Worm (Caenorhabditis elegans) whole organism, young adult: Measurements from ENCODE around the gene skih-2.

ENCODE experiments used
- C06A6.2 ChIP-seq: fragments of 200-800 bp; sonication (Bioruptor generic); conservative IDR thresholded peaks from 2 replicates; pipeline ENCODE4 v1.3.6; 2022; ENCODE audit warnings: missing genetic modification characterization, missing compliant biosample characterization
- C17E4.6 ChIP-seq: fragments of 200-800 bp; sonication (Bioruptor generic); IDR thresholded peaks from 2 replicates; pipeline ENCODE4 v1.3.6; 2022; ENCODE audit warnings: missing genetic modification reagents, missing genetic modification characterization, missing compliant biosample characterization
- F33H1.4 ChIP-seq: fragments of 200-800 bp; sonication (Bioruptor generic); IDR thresholded peaks from 2 replicates; pipeline ENCODE4 v1.3.6; 2022; ENCODE audit warnings: missing genetic modification reagents, missing genetic modification characterization, missing compliant biosample characterization
- F57C9.4 ChIP-seq: sonication (generic microtip); optimal IDR thresholded peaks from 2 replicates; lab custom pipeline; 2017; ENCODE audit warnings: mild to moderate bottlenecking, missing genetic modification characterization, missing compliant biosample characterization
- K12H6.12 ChIP-seq: fragments of 200-800 bp; sonication (Bioruptor generic); optimal IDR thresholded peaks from 2 replicates; lab custom pipeline; 2018; ENCODE audit warnings: mild to moderate bottlenecking, missing genetic modification characterization, missing compliant biosample characterization
- T26A5.8 ChIP-seq: sonication (generic microtip); optimal IDR thresholded peaks from 2 replicates; lab custom pipeline; 2016; ENCODE audit warnings: missing genetic modification characterization, missing compliant biosample characterization
- Y79H2A.3 ChIP-seq: fragments of 200-800 bp; sonication (Bioruptor generic); conservative IDR thresholded peaks from 2 replicates; pipeline ENCODE4 v1.3.6; 2022; ENCODE audit warnings: missing genetic modification reagents, missing genetic modification characterization, missing compliant biosample characterization
- Y95B8A.8 ChIP-seq: fragments of 200-800 bp; sonication (Bioruptor generic); IDR thresholded peaks from 2 replicates; pipeline ENCODE4 v1.3.6; 2022; ENCODE audit warnings: missing genetic modification reagents, missing genetic modification characterization, missing compliant biosample characterization
- akir-1 ChIP-seq: fragments of 200-800 bp; sonication (Bioruptor generic); optimal IDR thresholded peaks from 2 replicates; lab custom pipeline; 2018; ENCODE audit warnings: mild to moderate bottlenecking, missing genetic modification characterization, moderate library complexity, missing compliant biosample characterization
- attf-3 ChIP-seq: fragments of 200-800 bp; sonication (Bioruptor generic); conservative IDR thresholded peaks from 2 replicates; pipeline ENCODE4 v1.3.6; 2022; ENCODE audit warnings: missing genetic modification reagents, missing genetic modification characterization, missing compliant biosample characterization
- attf-5 ChIP-seq: fragments of 200-800 bp; sonication (Bioruptor generic); optimal IDR thresholded peaks from 2 replicates; lab custom pipeline; 2018; ENCODE audit warnings: mild to moderate bottlenecking, missing genetic modification characterization, missing compliant biosample characterization
- bed-2 ChIP-seq: fragments of 200-800 bp; sonication (Bioruptor generic); IDR thresholded peaks from 2 replicates; pipeline ENCODE4 v1.3.6; 2022; ENCODE audit warnings: missing genetic modification reagents, missing genetic modification characterization, missing compliant biosample characterization
- cebp-1 ChIP-seq, 2 experiments: fragments of 200-800 bp in 1 of 2; sonication (Bioruptor generic) in 1 of 2; sonication (generic microtip) in 1 of 2; IDR thresholded peaks in 1 of 2; optimal IDR thresholded peaks in 1 of 2; 2 replicates each; pipeline versions ENCODE4 v1.3.6 to Lab custom; 2017 to 2022; ENCODE audit warnings: missing compliant biosample characterization in 2 of 2, missing genetic modification characterization in 2 of 2, mild to moderate bottlenecking in 1 of 2, missing genetic modification reagents in 1 of 2, moderate library complexity in 1 of 2
- ceh-100 ChIP-seq: fragments of 200-800 bp; sonication (Bioruptor generic); IDR thresholded peaks from 2 replicates; pipeline ENCODE4 v1.3.6; 2022; ENCODE audit warnings: missing genetic modification reagents, missing genetic modification characterization, missing compliant biosample characterization
- ceh-27 ChIP-seq: fragments of 200-800 bp; sonication (Bioruptor generic); optimal IDR thresholded peaks from 2 replicates; lab custom pipeline; 2018; ENCODE audit warnings: mild to moderate bottlenecking, missing genetic modification characterization, moderate library complexity, missing compliant biosample characterization
- ceh-40 ChIP-seq: fragments of 200-800 bp; sonication (Bioruptor generic); IDR thresholded peaks from 2 replicates; pipeline ENCODE4 v1.3.6; 2022; ENCODE audit warnings: missing genetic modification characterization, missing compliant biosample characterization
- ceh-79 ChIP-seq: sonication (generic microtip); optimal IDR thresholded peaks from 2 replicates; lab custom pipeline; 2017; ENCODE audit warnings: mild to moderate bottlenecking, missing genetic modification characterization, missing compliant biosample characterization
- ceh-91 ChIP-seq: fragments of 200-800 bp; sonication (Bioruptor generic); IDR thresholded peaks from 2 replicates; pipeline ENCODE4 v1.3.6; 2022; ENCODE audit warnings: missing genetic modification reagents, missing genetic modification characterization, missing compliant biosample characterization
- dpff-1 ChIP-seq: sonication (generic microtip); optimal IDR thresholded peaks from 2 replicates; lab custom pipeline; 2017; ENCODE audit warnings: mild to moderate bottlenecking, missing genetic modification characterization, missing compliant biosample characterization
- egl-18 ChIP-seq: fragments of 200-800 bp; sonication (Bioruptor generic); IDR thresholded peaks from 2 replicates; pipeline ENCODE4 v1.3.6; 2022; ENCODE audit warnings: missing genetic modification reagents, missing genetic modification characterization, missing compliant biosample characterization
- ekl-4 ChIP-seq: fragments of 200-800 bp; sonication (Bioruptor generic); IDR thresholded peaks from 2 replicates; pipeline ENCODE4 v1.3.6; 2022; ENCODE audit warnings: missing genetic modification reagents, missing genetic modification characterization, missing compliant biosample characterization
- ets-4 ChIP-seq: fragments of 200-800 bp; sonication (Bioruptor generic); optimal IDR thresholded peaks from 2 replicates; lab custom pipeline; 2018; ENCODE audit warnings: mild to moderate bottlenecking, missing genetic modification characterization, missing compliant biosample characterization
- gei-17 ChIP-seq: fragments of 200-800 bp; sonication (Bioruptor generic); optimal IDR thresholded peaks from 2 replicates; lab custom pipeline; 2018; ENCODE audit warnings: mild to moderate bottlenecking, missing genetic modification characterization, missing compliant biosample characterization
- hlh-12 ChIP-seq: sonication (generic microtip); optimal IDR thresholded peaks from 2 replicates; lab custom pipeline; 2016; ENCODE audit warnings: missing genetic modification characterization, missing compliant biosample characterization
- let-526 ChIP-seq: fragments of 200-800 bp; sonication (Bioruptor generic); IDR thresholded peaks from 2 replicates; pipeline ENCODE4 v1.3.6; 2022; ENCODE audit warnings: missing genetic modification reagents, missing genetic modification characterization, missing compliant biosample characterization
- let-607 ChIP-seq, 2 experiments: fragments of 200-800 bp in 1 of 2; sonication (Bioruptor generic) in 1 of 2; sonication (generic microtip) in 1 of 2; optimal IDR thresholded peaks; 2 replicates each; lab custom pipeline; 2016 to 2018; ENCODE audit warnings: mild to moderate bottlenecking in 2 of 2, missing compliant biosample characterization in 2 of 2, missing genetic modification characterization in 2 of 2, moderate library complexity in 2 of 2, missing genotype in 1 of 2
- lsy-27 ChIP-seq: sonication (generic microtip); optimal IDR thresholded peaks from 2 replicates; lab custom pipeline; 2017; ENCODE audit warnings: missing genetic modification characterization, mild to moderate bottlenecking, missing compliant biosample characterization, antibody characterized with exemption, missing genotype, borderline replicate concordance; ENCODE audit not compliant: insufficient read depth
- madf-3 ChIP-seq: fragments of 200-800 bp; sonication (Bioruptor generic); IDR thresholded peaks from 2 replicates; pipeline ENCODE4 v1.3.6; 2022; ENCODE audit warnings: missing genetic modification reagents, missing genetic modification characterization, missing compliant biosample characterization
- madf-8 ChIP-seq: fragments of 200-800 bp; sonication (Bioruptor generic); conservative IDR thresholded peaks from 2 replicates; pipeline ENCODE4 v1.3.6; 2022; ENCODE audit warnings: missing genetic modification reagents, missing genetic modification characterization, missing compliant biosample characterization
- nfya-1 ChIP-seq: sonication (generic microtip); optimal IDR thresholded peaks from 2 replicates; lab custom pipeline; 2017; ENCODE audit warnings: antibody characterized with exemption, missing compliant biosample characterization, missing genetic modification characterization, borderline replicate concordance; ENCODE audit not compliant: insufficient read depth
- nfyb-1 ChIP-seq: fragments of 200-800 bp; sonication (Bioruptor generic); IDR thresholded peaks from 2 replicates; pipeline ENCODE4 v1.3.6; 2022; ENCODE audit warnings: missing genetic modification reagents, missing genetic modification characterization, missing compliant biosample characterization
- nhr-120 ChIP-seq: fragments of 200-800 bp; sonication (Bioruptor generic); IDR thresholded peaks from 2 replicates; pipeline ENCODE4 v1.3.6; 2022; ENCODE audit warnings: missing genetic modification characterization, missing compliant biosample characterization
- nhr-27 ChIP-seq: fragments of 200-800 bp; sonication (Bioruptor generic); optimal IDR thresholded peaks from 2 replicates; lab custom pipeline; 2018; ENCODE audit warnings: mild to moderate bottlenecking, missing genetic modification characterization, moderate library complexity, missing compliant biosample characterization
- nhr-80 ChIP-seq: sonication (generic microtip); optimal IDR thresholded peaks from 2 replicates; lab custom pipeline; 2016; ENCODE audit warnings: missing genetic modification characterization, missing compliant biosample characterization
- pha-4 ChIP-seq: fragments of 150-350 bp; sonication (generic microtip); optimal IDR thresholded peaks from 2 replicates; lab custom pipeline; 2014; ENCODE audit warnings: missing biosample characterization, missing genetic modification reagents, missing genetic modification characterization
- rcor-1 ChIP-seq: fragments of 200-800 bp; sonication (Bioruptor generic); IDR thresholded peaks from 2 replicates; pipeline ENCODE4 v1.3.6; 2022; ENCODE audit warnings: missing genetic modification reagents, missing genetic modification characterization, missing compliant biosample characterization
- sdz-38 ChIP-seq: sonication (generic microtip); optimal IDR thresholded peaks from 2 replicates; lab custom pipeline; 2016; ENCODE audit warnings: missing genotype, missing genetic modification characterization, missing compliant biosample characterization
- sea-2 ChIP-seq: fragments of 200-800 bp; sonication (Bioruptor generic); IDR thresholded peaks from 2 replicates; pipeline ENCODE4 v1.3.6; 2022; ENCODE audit warnings: missing genetic modification characterization, missing compliant biosample characterization
- snpc-4 ChIP-seq, 5 experiments: fragments of 150-350 bp in 1 of 5; sonication (generic microtip) in 4 of 5; optimal IDR thresholded peaks; 2 replicates each; lab custom pipeline; 2014 to 2018; ENCODE audit warnings: missing genetic modification characterization in 5 of 5, missing biosample characterization in 3 of 5, antibody characterized with exemption in 2 of 5, mild to moderate bottlenecking in 2 of 5, missing compliant biosample characterization in 2 of 5, missing genotype in 2 of 5, moderate library complexity in 2 of 5, missing genetic modification reagents in 1 of 5
- sptf-2 ChIP-seq: fragments of 200-800 bp; sonication (Bioruptor generic); optimal IDR thresholded peaks from 2 replicates; lab custom pipeline; 2018; ENCODE audit warnings: mild to moderate bottlenecking, missing genetic modification characterization, missing compliant biosample characterization
- tlf-1 ChIP-seq: fragments of 200-800 bp; sonication (Bioruptor generic); optimal IDR thresholded peaks from 2 replicates; lab custom pipeline; 2018; ENCODE audit warnings: mild to moderate bottlenecking, missing genetic modification characterization, missing compliant biosample characterization
- zim-3 ChIP-seq: sonication (generic microtip); optimal IDR thresholded peaks from 2 replicates; lab custom pipeline; 2017; ENCODE audit warnings: mild to moderate bottlenecking, missing genetic modification characterization, moderate library complexity, missing compliant biosample characterization
- ztf-18 ChIP-seq: sonication (generic microtip); optimal IDR thresholded peaks from 2 replicates; lab custom pipeline; 2016; ENCODE audit warnings: missing genotype, mild to moderate bottlenecking, missing genetic modification characterization, missing compliant biosample characterization
- ztf-28 ChIP-seq: fragments of 200-800 bp; sonication (Bioruptor generic); IDR thresholded peaks from 2 replicates; pipeline ENCODE4 v1.3.6; 2022; ENCODE audit warnings: missing genetic modification reagents, missing genetic modification characterization, missing compliant biosample characterization
- ztf-6 ChIP-seq: fragments of 200-800 bp; sonication (Bioruptor generic); IDR thresholded peaks from 2 replicates; pipeline ENCODE4 v1.3.6; 2022; ENCODE audit warnings: missing genetic modification reagents, missing genetic modification characterization, missing compliant biosample characterization

Gene skih-2

DNA sequence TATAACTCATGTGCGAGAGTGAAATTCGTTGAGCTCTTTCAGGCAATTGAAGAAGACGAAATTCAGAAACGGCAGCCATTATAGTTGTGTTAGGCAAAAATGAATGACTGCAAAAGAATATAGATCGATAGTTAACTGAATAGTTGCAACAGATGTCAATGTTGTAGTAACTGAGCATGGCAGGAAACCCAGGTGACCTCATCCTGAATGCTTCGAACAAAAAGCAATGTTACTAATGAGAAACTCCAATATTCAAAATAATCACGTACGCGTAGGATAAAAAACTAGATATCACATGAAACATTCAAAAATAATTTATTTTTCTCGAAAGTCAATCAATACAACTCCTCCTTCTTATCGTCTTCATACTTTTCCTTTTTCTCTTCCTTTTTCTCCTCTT, 20.3 kb upstream of the skih-2 start, which contains the start of gene fbxb-9:
Gene fbxb-9 (minus strand): TSS at position 101 of the 400 bp plus-strand sequence.
- TF ChIP-seq sea-2 (GFP tag; lab: Robert Waterston, UW) (no peak), bed-2 (GFP tag; lab: Robert Waterston, UW) (no peak), nhr-80 (tag; lab: Kevin White, UChicago) (no peak), cebp-1 (GFP tag; IDR thresholded peaks at IDR 0.05; lab: Robert Waterston, UW) (no peak), cebp-1 (tag; optimal IDR thresholded peaks at IDR 0.05; lab: Kevin White, UChicago) (no peak), attf-5 (no peak), Y79H2A.3 (no peak), attf-3 (GFP tag; lab: Robert Waterston, UW) (no peak), nfyb-1 (GFP tag; lab: Robert Waterston, UW) (no peak), K12H6.12 (tag; lab: Kevin White, UChicago) (no peak), lsy-27 (tag; lab: Kevin White, UChicago) (no peak), Y95B8A.8 (GFP tag; lab: Robert Waterston, UW) (no peak), F57C9.4 (tag; lab: Kevin White, UChicago) (no peak), snpc-4 (GFP tag; optimal IDR thresholded peaks at IDR 0.05; lab: Kevin White, UChicago) (no peak), snpc-4 (tag; optimal IDR thresholded peaks at IDR 0.05; lab: Kevin White, UChicago) (no peak), ceh-79 (tag; lab: Kevin White, UChicago) (no peak), ets-4 (no peak)

- TF ChIP-seq let-526 (GFP tag; lab: Robert Waterston, UW) (no peak), nfya-1 (tag; lab: Kevin White, UChicago) (no peak), ekl-4 (no peak), C06A6.2 (GFP tag; lab: Robert Waterston, UW) (no peak), sea-2 (GFP tag; lab: Robert Waterston, UW) (no peak), madf-3 (GFP tag; lab: Robert Waterston, UW) (no peak), ceh-27 (GFP tag; lab: Kevin White, UChicago) (no peak), dpff-1 (tag; lab: Kevin White, UChicago) (no peak), zim-3 (tag; lab: Kevin White, UChicago) (no peak), rcor-1 (no peak), gei-17 (GFP tag; lab: Kevin White, UChicago) (no peak), nhr-27 (tag; lab: Kevin White, UChicago) (no peak), madf-8 (GFP tag; lab: Robert Waterston, UW) (no peak), ceh-100 (GFP tag; lab: Robert Waterston, UW) (no peak), sptf-2 (GFP tag; lab: Kevin White, UChicago) (no peak), sdz-38 (tag; lab: Kevin White, UChicago) (no peak), hlh-12 (tag; lab: Kevin White, UChicago) (no peak), ztf-28 (no peak)
Observed at ce11 chrIV:11160707-11161106, 18.5 kb upstream of the skih-2 start, which contains the start of gene C08F8.15. TSS of gene C08F8.15 (minus strand) at chrIV:11160807.

- TF ChIP-seq let-607 (tag; optimal IDR thresholded peaks at IDR 0.05; lab: Kevin White, UChicago): no peak
- TF ChIP-seq zim-3 (tag; lab: Kevin White, UChicago): no peak
- no peak for TF ChIP-seq hlh-12 (tag; lab: Kevin White, UChicago)
- TF ChIP-seq ceh-40 (GFP tag; lab: Robert Waterston, UW): no peak
- no peak for TF ChIP-seq ceh-91 (GFP tag; lab: Robert Waterston, UW)
- no peak for TF ChIP-seq nhr-120 (GFP tag; lab: Robert Waterston, UW)
- no peak for TF ChIP-seq ztf-18
- no peak for TF ChIP-seq ztf-6 (GFP tag; lab: Robert Waterston, UW)
- no peak for TF ChIP-seq Y79H2A.3
- TF ChIP-seq tlf-1 (GFP tag; lab: Kevin White, UChicago): no peak
- no peak for TF ChIP-seq T26A5.8 (tag; lab: Kevin White, UChicago)
- no peak for TF ChIP-seq akir-1 (GFP tag; lab: Kevin White, UChicago)
- no peak for TF ChIP-seq ceh-27 (GFP tag; lab: Kevin White, UChicago)
- TF ChIP-seq cebp-1 (GFP tag; IDR thresholded peaks at IDR 0.05; lab: Robert Waterston, UW): no peak
- no peak for TF ChIP-seq cebp-1 (tag; optimal IDR thresholded peaks at IDR 0.05; lab: Kevin White, UChicago)
- TF ChIP-seq nfya-1 (tag; lab: Kevin White, UChicago): no peak
- TF ChIP-seq F33H1.4 (GFP tag; lab: Robert Waterston, UW): no peak
- TF ChIP-seq pha-4: no peak
- TF ChIP-seq egl-18 (GFP tag; lab: Robert Waterston, UW): no peak
- no peak for TF ChIP-seq C17E4.6 (GFP tag; lab: Robert Waterston, UW)
Observed at ce11 chrIV:11159886-11160285, 17.7 kb upstream of the skih-2 start, which contains the start of gene mboa-4. TSS of gene mboa-4 (minus strand) at chrIV:11159986.
